Worm (Caenorhabditis elegans) whole organism, L4 larva: ENCODE results near the gene pag-3.

Experiments used
- ZK337.2 ChIP-seq: fragments of 200-800 bp; sonication (Bioruptor generic); IDR thresholded peaks from 2 replicates; pipeline ENCODE4 v1.3.6; 2022; ENCODE audit warnings: missing genetic modification reagents, missing genetic modification characterization, missing compliant biosample characterization
- aly-2 ChIP-seq: sonication (generic microtip); optimal IDR thresholded peaks from 2 replicates; lab custom pipeline; 2018; ENCODE audit warnings: missing biosample characterization, missing genetic modification characterization
- ama-1 ChIP-seq: fragments of 150-350 bp; optimal IDR thresholded peaks from 2 replicates; lab custom pipeline; 2014; ENCODE audit warnings: inconsistent platforms, mixed read lengths
- ctbp-1 ChIP-seq: fragments of 200-800 bp; sonication (Bioruptor generic); IDR thresholded peaks from 2 replicates; pipeline ENCODE4 v1.3.6; 2022; ENCODE audit warnings: missing genetic modification reagents, missing genetic modification characterization, missing compliant biosample characterization
- lin-13 ChIP-seq: fragments of 150-350 bp; optimal IDR thresholded peaks from 2 replicates; lab custom pipeline; 2014; ENCODE audit warnings: missing biosample characterization, missing genetic modification reagents, missing genetic modification characterization
- nhr-237 ChIP-seq: sonication (generic microtip); optimal IDR thresholded peaks from 2 replicates; lab custom pipeline; 2017; ENCODE audit warnings: missing biosample characterization, missing genetic modification characterization
- nhr-6 ChIP-seq: fragments of 150-350 bp; optimal IDR thresholded peaks from 2 replicates; lab custom pipeline; 2014; ENCODE audit warnings: missing biosample characterization, missing genetic modification characterization
- tra-1 ChIP-seq: fragments of 200-800 bp; sonication (Bioruptor generic); IDR thresholded peaks from 2 replicates; pipeline ENCODE4 v1.3.6; 2022; ENCODE audit warnings: missing genetic modification reagents, missing genetic modification characterization, missing compliant biosample characterization

DNA sequence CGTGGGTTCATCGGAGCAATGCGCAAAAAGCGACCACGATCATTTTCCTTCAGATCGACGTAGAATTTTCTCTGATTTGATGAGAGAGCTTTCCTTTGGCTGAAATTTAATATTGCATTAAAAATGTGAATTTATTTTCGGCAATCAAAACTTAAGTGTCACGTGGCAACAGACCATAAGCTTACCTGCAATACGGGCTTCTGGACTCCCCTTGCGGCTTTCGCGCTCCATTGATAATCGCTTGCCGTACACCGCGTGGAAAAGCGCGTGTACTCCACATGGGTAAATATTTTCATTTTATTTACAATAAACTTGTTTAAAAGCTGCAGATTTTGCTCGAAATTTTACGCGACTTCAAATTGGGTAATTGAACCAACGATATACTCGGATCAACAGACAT, 28.1 kb upstream of the pag-3 start, which contains the start of gene plp-2:
- TF ChIP-seq ctbp-1 (GFP tag; lab: Robert Waterston, UW), result no peak
- TF ChIP-seq tra-1 (GFP tag; lab: Robert Waterston, UW), result no peak
- no peak for TF ChIP-seq nhr-237 (tag; lab: Kevin White, UChicago)
- no peak for TF ChIP-seq ZK337.2 (GFP tag; lab: Robert Waterston, UW)
- TF ChIP-seq lin-13 (GFP tag; lab: Kevin White, UChicago), result no peak
- TF ChIP-seq aly-2, result no peak
- TF ChIP-seq nhr-6 (tag; lab: Kevin White, UChicago), result no peak
- no peak for TF ChIP-seq ama-1 (lab: Kevin White, UChicago)
